Worm (Caenorhabditis elegans): ENCODE results near the gene ttr-36.

Gene ttr-36

ce11 chrX:6503148-6503547 lies 7.6 kb upstream of the ttr-36 start:
- TF ChIP-seq sox-4 (tag; optimal IDR thresholded peaks at IDR 0.05) (no peak), ceh-24 (tag; optimal IDR thresholded peaks at IDR 0.05) (no peak), unc-3 (GFP tag; conservative IDR thresholded peaks at IDR 0.05) (no peak), unc-3 (tag; optimal IDR thresholded peaks at IDR 0.05) (no peak), F13H6.1 (tag; optimal IDR thresholded peaks at IDR 0.05) (no peak), nfya-1 (tag; optimal IDR thresholded peaks at IDR 0.05) (no peak), pros-1 (tag; optimal IDR thresholded peaks at IDR 0.05) (no peak)

DNA sequence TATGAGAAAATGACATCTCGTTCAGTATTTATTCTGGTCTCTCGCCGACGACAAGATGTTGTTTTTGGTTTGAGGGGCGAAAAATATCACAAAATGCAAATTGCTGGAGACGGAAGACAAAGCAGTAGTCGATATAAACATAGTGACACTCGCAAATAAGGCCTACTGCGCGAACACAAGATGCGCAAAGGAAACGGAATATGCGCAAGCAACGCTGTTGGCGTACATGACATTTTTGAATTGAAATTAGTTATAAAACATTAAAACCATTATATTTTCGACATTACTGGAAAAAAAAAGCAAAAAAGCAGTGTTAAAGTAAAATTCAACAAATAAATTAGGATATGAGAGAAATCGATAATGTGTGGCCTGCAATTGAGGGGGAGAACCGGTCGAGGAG lies 5.7 kb upstream of the ttr-36 start, which contains the start of gene cdf-1:
cdf-1 (minus strand) TSS at position 136 of the 400 bp plus-strand sequence.
- TF ChIP-seq ceh-19 (GFP tag; optimal IDR thresholded peaks at IDR 0.05) (peak; percentile 9), ceh-34 (tag; optimal IDR thresholded peaks at IDR 0.05) (peak; percentile 31), ceh-48 (tag; optimal IDR thresholded peaks at IDR 0.05) (peak; percentile 20), T23F11.4 (GFP tag; optimal IDR thresholded peaks at IDR 0.05) (no peak), nfya-1 (tag; optimal IDR thresholded peaks at IDR 0.05) (peak; percentile 2), tbx-7 (tag; optimal IDR thresholded peaks at IDR 0.05) (no peak), ceh-24 (tag; optimal IDR thresholded peaks at IDR 0.05) (no peak), dve-1 (tag; optimal IDR thresholded peaks at IDR 0.05) (no peak), unc-42 (tag; optimal IDR thresholded peaks at IDR 0.05) (peak; percentile 22), ceh-31 (tag; optimal IDR thresholded peaks at IDR 0.05) (peak; percentile 21), ref-2 (tag; optimal IDR thresholded peaks at IDR 0.05) (peak; percentile 37), pros-1 (tag; optimal IDR thresholded peaks at IDR 0.05) (no peak)

DNA sequence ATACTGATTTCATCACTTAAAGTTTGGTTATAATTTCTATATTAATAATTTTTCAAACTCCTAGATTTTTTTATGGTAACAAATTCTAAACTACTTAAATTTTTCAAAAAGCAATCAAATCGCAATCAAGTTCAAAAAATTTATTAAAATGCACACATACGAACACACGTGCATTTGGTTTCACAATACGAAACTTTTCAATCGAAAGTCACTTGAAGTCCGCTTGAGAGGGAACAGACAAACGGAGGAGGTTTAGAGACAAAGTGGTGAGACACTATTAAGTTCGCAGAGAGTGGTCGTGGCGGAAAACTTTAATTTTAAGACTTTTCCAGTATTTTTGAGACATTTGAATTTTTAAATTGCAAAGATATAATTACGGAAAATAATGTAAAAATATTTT lies 5.1 kb upstream of the ttr-36 start, which contains the start of gene glr-8:
glr-8 (plus strand) TSS at position 319 of the 400 bp plus-strand sequence.
- TF ChIP-seq elt-4 (tag; optimal IDR thresholded peaks at IDR 0.05): no peak
- no peak for TF ChIP-seq hlh-15 (tag; optimal IDR thresholded peaks at IDR 0.05)
- no peak for TF ChIP-seq fkh-6 (tag; optimal IDR thresholded peaks at IDR 0.05)
- TF ChIP-seq F13H6.1 (tag; optimal IDR thresholded peaks at IDR 0.05): no peak
- TF ChIP-seq mec-3 (tag; optimal IDR thresholded peaks at IDR 0.05; ENCODE audit: borderline replicate concordance): no peak
- no peak for TF ChIP-seq gmeb-2 (tag; optimal IDR thresholded peaks at IDR 0.05)
- no peak for TF ChIP-seq odd-2 (tag; optimal IDR thresholded peaks at IDR 0.05)
- no peak for TF ChIP-seq madf-2 (tag; optimal IDR thresholded peaks at IDR 0.05)
- no peak for TF ChIP-seq ceh-30 (tag; optimal IDR thresholded peaks at IDR 0.05)
- TF ChIP-seq lin-11 (tag; optimal IDR thresholded peaks at IDR 0.05): no peak
- no peak for TF ChIP-seq ets-4 (tag; optimal IDR thresholded peaks at IDR 0.05)
- no peak for TF ChIP-seq ref-2 (tag; optimal IDR thresholded peaks at IDR 0.05)
- TF ChIP-seq pat-9 (tag; optimal IDR thresholded peaks at IDR 0.05): no peak
- no peak for TF ChIP-seq elt-2 (tag; optimal IDR thresholded peaks at IDR 0.05)
- TF ChIP-seq dmd-4 (tag; optimal IDR thresholded peaks at IDR 0.05; ENCODE audit: borderline replicate concordance): no peak
- no peak for TF ChIP-seq ceh-6 (GFP tag; optimal IDR thresholded peaks at IDR 0.05)
- no peak for TF ChIP-seq pha-2 (tag; optimal IDR thresholded peaks at IDR 0.05)
- no peak for TF ChIP-seq ceh-48 (tag; optimal IDR thresholded peaks at IDR 0.05)

- TF ChIP-seq ceh-30 (tag; optimal IDR thresholded peaks at IDR 0.05): no peak
- no peak for TF ChIP-seq dmd-4 (tag; optimal IDR thresholded peaks at IDR 0.05; ENCODE audit: borderline replicate concordance)
- no peak for TF ChIP-seq syd-9 (tag; optimal IDR thresholded peaks at IDR 0.05)
- no peak for TF ChIP-seq nhr-11 (tag; optimal IDR thresholded peaks at IDR 0.05)
- TF ChIP-seq fkh-6 (tag; optimal IDR thresholded peaks at IDR 0.05): no peak
- no peak for TF ChIP-seq pros-1 (tag; optimal IDR thresholded peaks at IDR 0.05)
- no peak for TF ChIP-seq ets-4 (tag; optimal IDR thresholded peaks at IDR 0.05)
- TF ChIP-seq tbx-2 (tag; optimal IDR thresholded peaks at IDR 0.05): no peak
- no peak for TF ChIP-seq pag-3 (tag; optimal IDR thresholded peaks at IDR 0.05; ENCODE audit: borderline replicate concordance)
- TF ChIP-seq pat-9 (tag; optimal IDR thresholded peaks at IDR 0.05): no peak
- no peak for TF ChIP-seq K02D7.2 (tag; optimal IDR thresholded peaks at IDR 0.05)
- no peak for TF ChIP-seq che-1 (tag; optimal IDR thresholded peaks at IDR 0.05)
- no peak for TF ChIP-seq nfya-1 (tag; optimal IDR thresholded peaks at IDR 0.05)
- no peak for TF ChIP-seq zip-5 (tag; optimal IDR thresholded peaks at IDR 0.05)
- no peak for TF ChIP-seq C38D4.7 (GFP tag; optimal IDR thresholded peaks at IDR 0.05)
- TF ChIP-seq hlh-30 (tag; optimal IDR thresholded peaks at IDR 0.05; ENCODE audit: insufficient read depth): no peak
Measured at ce11 chrX:6507734-6508133, 3.0 kb upstream of the ttr-36 start.
